Fruit fly (Drosophila melanogaster) whole organism, embryonic: ENCODE results near the gene NijC.

ENCODE experiments used
- BtbVII ChIP-seq: fragments of 200-800 bp; sonication (Bioruptor generic); optimal IDR thresholded peaks from 3 replicates; lab custom pipeline; 2017; ENCODE audit warnings: missing biosample characterization, mild to moderate bottlenecking, missing genetic modification characterization
- CG10274 ChIP-seq: fragments of 200-800 bp; sonication (Bioruptor generic); optimal IDR thresholded peaks from 3 replicates; lab custom pipeline; 2017; ENCODE audit warnings: missing biosample characterization, mild to moderate bottlenecking, missing genetic modification characterization
- CG11398 ChIP-seq: fragments of 200-800 bp; sonication (Bioruptor generic); optimal IDR thresholded peaks from 2 replicates; lab custom pipeline; 2016; ENCODE audit warnings: missing biosample characterization, missing genetic modification characterization
- CG11456 ChIP-seq: fragments of 200-800 bp; sonication (Bioruptor generic); IDR thresholded peaks from 3 replicates; pipeline ENCODE4 v1.3.6; 2022; ENCODE audit warnings: missing biosample characterization, missing genetic modification characterization
- CG12104 ChIP-seq: fragments of 200-800 bp; sonication (Bioruptor generic); optimal IDR thresholded peaks from 3 replicates; lab custom pipeline; 2016; ENCODE audit warnings: missing biosample characterization, missing genetic modification characterization
- CG13775 ChIP-seq: fragments of 200-800 bp; sonication (Bioruptor generic); optimal IDR thresholded peaks from 3 replicates; lab custom pipeline; 2017; ENCODE audit warnings: missing biosample characterization, mild to moderate bottlenecking, missing genetic modification characterization
- CG14050 ChIP-seq: fragments of 200-800 bp; sonication (Bioruptor generic); IDR thresholded peaks from 3 replicates; pipeline ENCODE4 v1.3.6; 2022; ENCODE audit warnings: missing biosample characterization, missing genetic modification characterization
- CG14860 ChIP-seq: fragments of 200-800 bp; sonication (Bioruptor generic); IDR thresholded peaks from 3 replicates; pipeline ENCODE4 v1.3.6; 2022; ENCODE audit warnings: missing biosample characterization, missing genetic modification characterization; ENCODE audit not compliant: partially characterized antibody
- CG16813 ChIP-seq: fragments of 200-800 bp; sonication (Bioruptor generic); IDR thresholded peaks from 3 replicates; pipeline ENCODE4 v1.3.6; 2022; ENCODE audit warnings: missing biosample characterization, missing genetic modification characterization; ENCODE audit not compliant: partially characterized antibody
- CG17328 ChIP-seq: fragments of 200-800 bp; sonication (Bioruptor generic); IDR thresholded peaks from 2 replicates; pipeline ENCODE4 v1.3.6; 2022; ENCODE audit warnings: missing biosample characterization, missing genetic modification characterization
- CG1832 ChIP-seq: fragments of 200-800 bp; sonication (Bioruptor generic); optimal IDR thresholded peaks from 2 replicates; lab custom pipeline; 2017; ENCODE audit warnings: missing biosample characterization, mild to moderate bottlenecking, missing genetic modification characterization, inconsistent platforms
- CG2875 ChIP-seq: fragments of 200-800 bp; sonication (Bioruptor generic); optimal IDR thresholded peaks from 2 replicates; lab custom pipeline; 2017; ENCODE audit warnings: missing biosample characterization, mild to moderate bottlenecking, missing genetic modification characterization, missing genetic modification reagents
- CG30431 ChIP-seq: fragments of 200-800 bp; sonication (Bioruptor generic); optimal IDR thresholded peaks from 2 replicates; lab custom pipeline; 2017; ENCODE audit warnings: missing biosample characterization, missing genetic modification characterization
- CG34224 ChIP-seq: fragments of 200-800 bp; sonication (Bioruptor generic); IDR thresholded peaks from 3 replicates; pipeline ENCODE4 v1.3.6; 2022; ENCODE audit warnings: missing biosample characterization, missing genetic modification characterization; ENCODE audit not compliant: partially characterized antibody
- CG3995 ChIP-seq: fragments of 200-800 bp; sonication (Bioruptor generic); optimal IDR thresholded peaks from 3 replicates; lab custom pipeline; 2016; ENCODE audit warnings: missing biosample characterization, missing genetic modification characterization
- CG4404 ChIP-seq: fragments of 200-800 bp; sonication (Bioruptor generic); IDR thresholded peaks from 2 replicates; pipeline ENCODE4 v1.3.6; 2022; ENCODE audit warnings: missing biosample characterization, missing genetic modification characterization
- CG6791 ChIP-seq: fragments of 200-800 bp; sonication (Bioruptor generic); IDR thresholded peaks from 3 replicates; pipeline ENCODE4 v1.3.6; 2022; ENCODE audit warnings: missing biosample characterization, missing genetic modification characterization; ENCODE audit not compliant: partially characterized antibody
- CG7786 ChIP-seq: fragments of 200-800 bp; sonication (Bioruptor generic); optimal IDR thresholded peaks from 2 replicates; lab custom pipeline; 2016; ENCODE audit warnings: missing biosample characterization, missing genetic modification characterization
- CG7963 ChIP-seq: fragments of 200-800 bp; sonication (Bioruptor generic); IDR thresholded peaks from 3 replicates; pipeline ENCODE4 v1.3.6; 2022; ENCODE audit warnings: missing biosample characterization, missing genetic modification characterization; ENCODE audit not compliant: partially characterized antibody
- CG8944 ChIP-seq: fragments of 200-800 bp; sonication (Bioruptor generic); optimal IDR thresholded peaks from 3 replicates; lab custom pipeline; 2016; ENCODE audit warnings: missing biosample characterization, missing genetic modification characterization
- CG9215 ChIP-seq: fragments of 200-800 bp; sonication (Bioruptor generic); IDR thresholded peaks from 2 replicates; pipeline ENCODE4 v1.3.6; 2022; ENCODE audit warnings: missing biosample characterization, missing genetic modification characterization
- Dad ChIP-seq: fragments of 200-800 bp; sonication (Bioruptor generic); optimal IDR thresholded peaks from 3 replicates; lab custom pipeline; 2016; ENCODE audit warnings: missing biosample characterization, missing genetic modification characterization
- Dll ChIP-seq: fragments of 200-800 bp; sonication (Bioruptor generic); IDR thresholded peaks from 4 replicates; pipeline ENCODE4 v1.3.6; 2022; ENCODE audit warnings: missing biosample characterization, missing genetic modification characterization; ENCODE audit not compliant: partially characterized antibody
- Dp ChIP-seq: fragments of 200-800 bp; sonication (Bioruptor generic); optimal IDR thresholded peaks from 2 replicates; lab custom pipeline; 2018; ENCODE audit warnings: missing biosample characterization, mild to moderate bottlenecking, missing genetic modification characterization, moderate library complexity
- Fer2 ChIP-seq: fragments of 200-800 bp; sonication (Bioruptor generic); optimal IDR thresholded peaks from 2 replicates; lab custom pipeline; 2018; ENCODE audit warnings: missing biosample characterization, mild to moderate bottlenecking, missing genetic modification characterization, moderate library complexity
- HLH4C ChIP-seq: fragments of 200-800 bp; sonication (Bioruptor generic); IDR thresholded peaks from 3 replicates; pipeline ENCODE4 v1.3.6; 2022; ENCODE audit warnings: missing biosample characterization, missing genetic modification characterization; ENCODE audit not compliant: partially characterized antibody
- HLHmδ ChIP-seq: fragments of 200-800 bp; sonication (Bioruptor generic); optimal IDR thresholded peaks from 2 replicates; lab custom pipeline; 2018; ENCODE audit warnings: missing biosample characterization, mild to moderate bottlenecking, missing genetic modification characterization, moderate library complexity
- Hmr ChIP-seq: fragments of 200-800 bp; sonication (Bioruptor generic); optimal IDR thresholded peaks from 3 replicates; lab custom pipeline; 2017; ENCODE audit warnings: mild to moderate bottlenecking, missing biosample characterization, missing genetic modification reagents, missing genetic modification characterization
- Hr39 ChIP-seq: fragments of >200 bp; optimal IDR thresholded peaks from 2 replicates; lab custom pipeline; 2017
- Mrtf ChIP-seq: fragments of 200-800 bp; sonication (Bioruptor generic); IDR thresholded peaks from 3 replicates; pipeline ENCODE4 v1.3.6; 2022; ENCODE audit warnings: missing biosample characterization, missing genetic modification characterization
- NFAT ChIP-seq: fragments of 200-800 bp; sonication (Bioruptor generic); IDR thresholded peaks from 2 replicates; pipeline ENCODE4 v1.3.6; 2022; ENCODE audit warnings: missing biosample characterization, missing genetic modification characterization
- Ptx1 ChIP-seq: fragments of 200-800 bp; sonication (Bioruptor generic); IDR thresholded peaks from 2 replicates; pipeline ENCODE4 v1.3.6; 2022; ENCODE audit warnings: missing biosample characterization, missing genetic modification characterization
- Scr ChIP-seq: fragments of 200-800 bp; sonication (Bioruptor generic); IDR thresholded peaks from 2 replicates; pipeline ENCODE4 v1.3.6; 2022; ENCODE audit warnings: missing biosample characterization, missing genetic modification characterization; ENCODE audit not compliant: partially characterized antibody
- Sin3A ChIP-seq: fragments of >200 bp; optimal IDR thresholded peaks from 2 replicates; lab custom pipeline; 2018
- Ssrp ChIP-seq: fragments of 200-800 bp; sonication (Bioruptor generic); optimal IDR thresholded peaks from 2 replicates; lab custom pipeline; 2018; ENCODE audit warnings: missing biosample characterization, mild to moderate bottlenecking, missing genetic modification characterization, moderate library complexity
- caup ChIP-seq: fragments of 200-800 bp; sonication (Bioruptor generic); optimal IDR thresholded peaks from 3 replicates; lab custom pipeline; 2017; ENCODE audit warnings: missing biosample characterization, mild to moderate bottlenecking, missing genetic modification characterization, moderate library complexity; ENCODE audit not compliant: severe bottlenecking
- chm ChIP-seq: fragments of 200-800 bp; sonication (Bioruptor generic); IDR thresholded peaks from 2 replicates; pipeline ENCODE4 v1.3.6; 2022; ENCODE audit warnings: missing biosample characterization, missing genetic modification characterization
- dm ChIP-seq: fragments of 200-800 bp; sonication (Bioruptor generic); optimal IDR thresholded peaks from 3 replicates; lab custom pipeline; 2016; ENCODE audit warnings: missing biosample characterization, missing genetic modification characterization
- fd102C ChIP-seq: fragments of 200-800 bp; sonication (Bioruptor generic); optimal IDR thresholded peaks from 2 replicates; lab custom pipeline; 2018; ENCODE audit warnings: missing biosample characterization, mild to moderate bottlenecking, missing genetic modification characterization, moderate library complexity
- fd3F ChIP-seq: fragments of 200-800 bp; sonication (Bioruptor generic); optimal IDR thresholded peaks from 2 replicates; lab custom pipeline; 2018; ENCODE audit warnings: missing biosample characterization, mild to moderate bottlenecking, missing genetic modification characterization, moderate library complexity
- ftz-f1 ChIP-seq: fragments of 200-800 bp; sonication (Bioruptor generic); optimal IDR thresholded peaks from 2 replicates; lab custom pipeline; 2016; ENCODE audit warnings: missing biosample characterization, missing genetic modification characterization
- nau ChIP-seq: fragments of 200-800 bp; sonication (Bioruptor generic); optimal IDR thresholded peaks from 3 replicates; lab custom pipeline; 2017; ENCODE audit warnings: missing biosample characterization, mild to moderate bottlenecking, missing genetic modification characterization, missing genetic modification reagents
- phol ChIP-seq: fragments of 200-800 bp; sonication (Bioruptor generic); optimal IDR thresholded peaks from 3 replicates; lab custom pipeline; 2018; ENCODE audit warnings: missing biosample characterization, mild to moderate bottlenecking, missing genetic modification characterization, moderate library complexity
- rib ChIP-seq: fragments of 200-800 bp; sonication (Bioruptor generic); IDR thresholded peaks from 2 replicates; pipeline ENCODE4 v1.3.6; 2022; ENCODE audit warnings: missing biosample characterization, missing genetic modification characterization
- salm ChIP-seq: fragments of 200-800 bp; sonication (Bioruptor generic); optimal IDR thresholded peaks from 2 replicates; lab custom pipeline; 2018; ENCODE audit warnings: missing biosample characterization, mild to moderate bottlenecking, missing genetic modification characterization
- sens-2 ChIP-seq: fragments of 200-800 bp; sonication (Bioruptor generic); IDR thresholded peaks from 2 replicates; pipeline ENCODE4 v1.3.6; 2022; ENCODE audit warnings: missing biosample characterization, missing genetic modification characterization
- sna ChIP-seq: fragments of 200-800 bp; sonication (Bioruptor generic); IDR thresholded peaks from 2 replicates; pipeline ENCODE4 v1.3.6; 2022; ENCODE audit warnings: missing biosample characterization, missing genetic modification characterization; ENCODE audit not compliant: partially characterized antibody
- tll ChIP-seq, 2 experiments: fragments of 200-800 bp in 1 of 2; fragments of >200 bp in 1 of 2; sonication (Bioruptor generic) in 1 of 2; optimal IDR thresholded peaks; 2 replicates each; lab custom pipeline; 2017 to 2019; ENCODE audit warnings: missing biosample characterization in 2 of 2, missing genetic modification characterization in 2 of 2, mild to moderate bottlenecking in 1 of 2, moderate library complexity in 1 of 2
- z ChIP-seq: fragments of 200-800 bp; sonication (Bioruptor generic); IDR thresholded peaks from 3 replicates; pipeline ENCODE4 v1.3.6; 2022; ENCODE audit warnings: missing biosample characterization, missing genetic modification characterization
- zen ChIP-seq: fragments of 200-800 bp; sonication (Bioruptor generic); optimal IDR thresholded peaks from 3 replicates; lab custom pipeline; 2018; ENCODE audit warnings: missing biosample characterization, mild to moderate bottlenecking, missing genetic modification characterization, moderate library complexity

NijC gene

dm6 chr3R:12722392-12722914 is 27.5 kb downstream of the NijC start, which contains the start of gene Men (continued):
- TF ChIP-seq fd102C (GFP tag; lab: Kevin White, UChicago), result no peak
- TF ChIP-seq Mrtf (GFP tag; lab: Robert Waterston, UW), result 0 out of 3 replicates have a peak, but pooled peaks have one; percentile 20
- TF ChIP-seq CG7786, result no peak
- TF ChIP-seq CG3995 (GFP tag; lab: Kevin White, UChicago), result no peak
- TF ChIP-seq CG9215, result peak; percentile 52
- TF ChIP-seq Fer2, result peak; percentile 34
- no peak for TF ChIP-seq dm
- peak; percentile 40 for TF ChIP-seq caup (GFP tag; lab: Kevin White, UChicago)
- peak; percentile 56 for TF ChIP-seq CG1832
- no peak for TF ChIP-seq CG8944 (GFP tag; lab: Kevin White, UChicago)
- no peak for TF ChIP-seq Scr (GFP tag; lab: Robert Waterston, UW)
- no peak for TF ChIP-seq Dp (GFP tag; lab: Kevin White, UChicago)
- TF ChIP-seq ftz-f1 (GFP tag; lab: Kevin White, UChicago), result no peak
- TF ChIP-seq tll (GFP tag; optimal IDR thresholded peaks at IDR 0.05; lab: Kevin White, UChicago), result no peak
- no peak for TF ChIP-seq HLH4C (GFP tag; lab: Robert Waterston, UW)
- TF ChIP-seq rib (GFP tag; lab: Robert Waterston, UW), result no peak
- 0 out of 3 replicates have a peak, but pooled peaks have one; percentile 20 for TF ChIP-seq CG11456 (GFP tag; lab: Robert Waterston, UW)
- TF ChIP-seq CG30431 (GFP tag; lab: Kevin White, UChicago), result no peak
- TF ChIP-seq Ssrp (tag; lab: Kevin White, UChicago), result peak; percentile 69
- no peak for TF ChIP-seq Sin3A (lab: Kevin White, UChicago)
- no peak for TF ChIP-seq HLHmδ (GFP tag; lab: Kevin White, UChicago)
- TF ChIP-seq Ptx1 (GFP tag; lab: Robert Waterston, UW), result peak; percentile 80
- peak; percentile 27 for TF ChIP-seq CG13775 (GFP tag; lab: Kevin White, UChicago)
- peak; percentile 49 for TF ChIP-seq salm (tag; lab: Kevin White, UChicago)
- TF ChIP-seq CG10274 (GFP tag; lab: Kevin White, UChicago), result no peak
- no peak for TF ChIP-seq z (GFP tag; lab: Robert Waterston, UW)
- no peak for TF ChIP-seq CG6791
- peak; percentile 48 for TF ChIP-seq CG12104 (GFP tag; lab: Kevin White, UChicago)
- TF ChIP-seq CG11398 (GFP tag; lab: Kevin White, UChicago), result no peak
- no peak for TF ChIP-seq CG7963 (GFP tag; lab: Robert Waterston, UW)
- TF ChIP-seq nau, result no peak
- TF ChIP-seq NFAT (GFP tag; lab: Robert Waterston, UW), result peak; percentile 37; the same call in 1 of the 2 replicates
- TF ChIP-seq Hr39 (lab: Kevin White, UChicago), result no peak
- no peak for TF ChIP-seq sens-2 (GFP tag; lab: Robert Waterston, UW)
- TF ChIP-seq phol (tag; lab: Kevin White, UChicago), result peak; percentile 73
- TF ChIP-seq CG14050 (GFP tag; lab: Robert Waterston, UW), result peak; percentile 33; the same call in 2 of the 3 replicates
- TF ChIP-seq CG16813 (GFP tag; lab: Robert Waterston, UW), result no peak
- peak; percentile 28 for TF ChIP-seq BtbVII
- no peak for TF ChIP-seq Dll
- 0 out of 2 replicates have a peak, but pooled peaks have one; percentile 11 for TF ChIP-seq chm (GFP tag; lab: Robert Waterston, UW)
- TF ChIP-seq sna, result no peak
- no peak for TF ChIP-seq Dad
- no peak for TF ChIP-seq CG14860 (GFP tag; lab: Robert Waterston, UW)
- no peak for TF ChIP-seq CG17328
- TF ChIP-seq CG2875 (GFP tag; lab: Kevin White, UChicago), result no peak
- no peak for TF ChIP-seq zen (tag; lab: Kevin White, UChicago)
- peak; percentile 66 for TF ChIP-seq Hmr
- TF ChIP-seq CG34224 (GFP tag; lab: Robert Waterston, UW), result no peak
- TF ChIP-seq CG4404 (GFP tag; lab: Robert Waterston, UW), result no peak
- peak; percentile 40 for TF ChIP-seq fd3F (GFP tag; lab: Kevin White, UChicago)
